Fruit fly (Drosophila melanogaster) whole organism, embryonic: Measurements from ENCODE around the gene CG42393.
A peak's percentile ranks its signal among the peaks of the same experiment; 100 is the strongest.

Experiments
- Awh ChIP-seq: fragments of 200-800 bp; sonication (Bioruptor generic); IDR thresholded peaks from 2 replicates; pipeline ENCODE4, ENCODE4 v1.3.6; 2022; ENCODE audit warnings: missing biosample characterization, missing genetic modification characterization
- BtbVII ChIP-seq: fragments of 200-800 bp; sonication (Bioruptor generic); optimal IDR thresholded peaks from 3 replicates; lab custom pipeline; 2017; ENCODE audit warnings: missing biosample characterization, mild to moderate bottlenecking, missing genetic modification characterization
- Bteb2 ChIP-seq: fragments of 200-800 bp; sonication (Bioruptor generic); optimal IDR thresholded peaks from 2 replicates; lab custom pipeline; 2016; ENCODE audit warnings: missing biosample characterization, missing genetic modification characterization
- CG12769 ChIP-seq: fragments of 200-800 bp; sonication (Bioruptor generic); optimal IDR thresholded peaks from 2 replicates; lab custom pipeline; 2019; ENCODE audit warnings: missing biosample characterization, mild to moderate bottlenecking, missing genetic modification characterization, moderate library complexity
- CG13894 ChIP-seq: fragments of 200-800 bp; sonication (Bioruptor generic); optimal IDR thresholded peaks from 3 replicates; lab custom pipeline; 2018; ENCODE audit warnings: missing biosample characterization, mild to moderate bottlenecking, missing genetic modification characterization, moderate library complexity
- CG17359 ChIP-seq: fragments of 200-800 bp; sonication (Bioruptor generic); optimal IDR thresholded peaks from 3 replicates; lab custom pipeline; 2018; ENCODE audit warnings: missing biosample characterization, mild to moderate bottlenecking, missing genetic modification characterization, moderate library complexity
- CG17802 ChIP-seq: fragments of 200-800 bp; sonication (Bioruptor generic); optimal IDR thresholded peaks from 2 replicates; lab custom pipeline; 2018; ENCODE audit warnings: missing biosample characterization, mild to moderate bottlenecking, missing genetic modification characterization, moderate library complexity
- CG30431 ChIP-seq: fragments of 200-800 bp; sonication (Bioruptor generic); optimal IDR thresholded peaks from 2 replicates; lab custom pipeline; 2017; ENCODE audit warnings: missing biosample characterization, missing genetic modification characterization
- CG31441 ChIP-seq: fragments of 200-800 bp; sonication (Bioruptor generic); IDR thresholded peaks from 2 replicates; pipeline ENCODE4 v1.3.6; 2022; ENCODE audit warnings: missing biosample characterization, missing genetic modification characterization
- CG34224 ChIP-seq: fragments of 200-800 bp; sonication (Bioruptor generic); IDR thresholded peaks from 3 replicates; pipeline ENCODE4 v1.3.6; 2022; ENCODE audit warnings: missing biosample characterization, missing genetic modification characterization; ENCODE audit not compliant: partially characterized antibody
- CG4820 ChIP-seq: fragments of 200-800 bp; sonication (Bioruptor generic); optimal IDR thresholded peaks from 3 replicates; lab custom pipeline; 2016; ENCODE audit warnings: missing biosample characterization, missing genetic modification characterization
- CG6654 ChIP-seq: fragments of 200-800 bp; sonication (Bioruptor generic); optimal IDR thresholded peaks from 2 replicates; lab custom pipeline; 2017; ENCODE audit warnings: missing biosample characterization, mild to moderate bottlenecking, missing genetic modification characterization
- CG6683 ChIP-seq: fragments of 200-800 bp; sonication (Bioruptor generic); optimal IDR thresholded peaks from 2 replicates; lab custom pipeline; 2017; ENCODE audit warnings: missing biosample characterization, mild to moderate bottlenecking, missing genetic modification characterization, missing genetic modification reagents
- CG8281 ChIP-seq: fragments of 200-800 bp; sonication (Bioruptor generic); optimal IDR thresholded peaks from 2 replicates; lab custom pipeline; 2018; ENCODE audit warnings: missing biosample characterization, mild to moderate bottlenecking, missing genetic modification characterization, moderate library complexity
- CG8478 ChIP-seq: fragments of >200 bp; optimal IDR thresholded peaks from 2 replicates; lab custom pipeline; 2018
- CG9609 ChIP-seq: fragments of 200-800 bp; sonication (Bioruptor generic); optimal IDR thresholded peaks from 3 replicates; lab custom pipeline; 2016; ENCODE audit warnings: missing biosample characterization, missing genetic modification characterization
- CTCF ChIP-seq: fragments of 200-800 bp; sonication (Bioruptor generic); optimal IDR thresholded peaks from 2 replicates; lab custom pipeline; 2017; ENCODE audit warnings: missing biosample characterization, mild to moderate bottlenecking, missing genetic modification characterization, moderate library complexity
- Gsc ChIP-seq: fragments of 200-800 bp; sonication (Bioruptor generic); IDR thresholded peaks from 2 replicates; pipeline ENCODE4 v1.3.6; 2022; ENCODE audit warnings: missing biosample characterization, missing genetic modification characterization
- HLH54F ChIP-seq: fragments of 200-800 bp; sonication (Bioruptor generic); optimal IDR thresholded peaks from 3 replicates; lab custom pipeline; 2016; ENCODE audit warnings: missing biosample characterization, missing genetic modification characterization
- Hand ChIP-seq: fragments of 200-800 bp; sonication (Bioruptor generic); optimal IDR thresholded peaks from 2 replicates; lab custom pipeline; 2017; ENCODE audit warnings: mild to moderate bottlenecking, missing biosample characterization, missing genetic modification reagents, missing genetic modification characterization
- Hey ChIP-seq: fragments of 200-800 bp; sonication (Bioruptor generic); optimal IDR thresholded peaks from 3 replicates; lab custom pipeline; 2018; ENCODE audit warnings: missing biosample characterization, mild to moderate bottlenecking, missing genetic modification characterization
- HmgD ChIP-seq: fragments of 200-800 bp; sonication (Bioruptor generic); optimal IDR thresholded peaks from 3 replicates; lab custom pipeline; 2016; ENCODE audit warnings: missing biosample characterization, missing genetic modification characterization
- Lhr ChIP-seq: fragments of 200-800 bp; sonication (Bioruptor generic); optimal IDR thresholded peaks from 3 replicates; lab custom pipeline; 2017; ENCODE audit warnings: mild to moderate bottlenecking, missing biosample characterization, missing genetic modification reagents, missing genetic modification characterization
- Opbp ChIP-seq: fragments of 200-800 bp; sonication (Bioruptor generic); IDR thresholded peaks from 3 replicates; pipeline ENCODE4 v1.3.6; 2022; ENCODE audit warnings: missing biosample characterization, missing genetic modification characterization; ENCODE audit not compliant: partially characterized antibody
- PHDP ChIP-seq: fragments of 200-800 bp; sonication (Bioruptor generic); optimal IDR thresholded peaks from 3 replicates; lab custom pipeline; 2018; ENCODE audit warnings: missing biosample characterization, mild to moderate bottlenecking, missing genetic modification characterization, moderate library complexity
- Poxn ChIP-seq: fragments of 200-800 bp; sonication (Bioruptor generic); IDR thresholded peaks from 2 replicates; pipeline ENCODE4 v1.3.6; 2022; ENCODE audit warnings: missing biosample characterization, missing genetic modification characterization
- Sry-β ChIP-seq: fragments of 200-800 bp; sonication (Bioruptor generic); optimal IDR thresholded peaks from 2 replicates; lab custom pipeline; 2018; ENCODE audit warnings: missing biosample characterization, mild to moderate bottlenecking, missing genetic modification characterization, moderate library complexity
- ac ChIP-seq: fragments of 200-800 bp; sonication (Bioruptor generic); optimal IDR thresholded peaks from 3 replicates; lab custom pipeline; 2017; ENCODE audit warnings: missing biosample characterization, mild to moderate bottlenecking, missing genetic modification characterization
- amos ChIP-seq: fragments of 200-800 bp; sonication (Bioruptor generic); IDR thresholded peaks from 2 replicates; pipeline ENCODE4 v1.3.6; 2022; ENCODE audit warnings: missing biosample characterization, missing genetic modification characterization; ENCODE audit not compliant: partially characterized antibody
- ap ChIP-seq: fragments of 200-800 bp; sonication (Bioruptor generic); IDR thresholded peaks from 2 replicates; pipeline ENCODE4 v1.3.6; 2022; ENCODE audit warnings: missing biosample characterization, missing genetic modification characterization
- ash1 ChIP-seq: fragments of 200-800 bp; sonication (Bioruptor generic); optimal IDR thresholded peaks from 2 replicates; lab custom pipeline; 2018; ENCODE audit warnings: missing biosample characterization, mild to moderate bottlenecking, missing genetic modification characterization
- ato ChIP-seq: fragments of 200-800 bp; sonication (Bioruptor generic); IDR thresholded peaks from 2 replicates; pipeline ENCODE4 v1.3.6; 2022; ENCODE audit warnings: missing biosample characterization, missing genetic modification characterization; ENCODE audit not compliant: partially characterized antibody
- bsh ChIP-seq, 2 experiments: fragments of 200-800 bp; sonication (Bioruptor generic); optimal IDR thresholded peaks; 2 replicates each; lab custom pipeline; 2017 to 2018; ENCODE audit warnings: mild to moderate bottlenecking in 2 of 2, missing biosample characterization in 2 of 2, missing genetic modification characterization in 2 of 2, moderate library complexity in 1 of 2
- danr ChIP-seq: fragments of 200-800 bp; sonication (Bioruptor generic); IDR thresholded peaks from 2 replicates; pipeline ENCODE4 v1.3.6; 2022; ENCODE audit warnings: missing biosample characterization, missing genetic modification characterization
- esg ChIP-seq: fragments of 200-800 bp; sonication (Bioruptor generic); conservative IDR thresholded peaks from 2 replicates; pipeline ENCODE4 v1.3.6; 2022; ENCODE audit warnings: missing biosample characterization, missing genetic modification characterization
- ewg ChIP-seq: fragments of 200-800 bp; sonication (Bioruptor generic); optimal IDR thresholded peaks from 3 replicates; lab custom pipeline; 2017; ENCODE audit warnings: mild to moderate bottlenecking, missing biosample characterization, missing genetic modification reagents, missing genetic modification characterization
- gcm2 ChIP-seq: fragments of 200-800 bp; sonication (Bioruptor generic); optimal IDR thresholded peaks from 2 replicates; lab custom pipeline; 2016; ENCODE audit warnings: missing biosample characterization, missing genetic modification characterization
- mld ChIP-seq: fragments of 200-800 bp; sonication (Bioruptor generic); IDR thresholded peaks from 3 replicates; pipeline ENCODE4 v1.3.6; 2022; ENCODE audit warnings: missing biosample characterization, missing genetic modification characterization; ENCODE audit not compliant: partially characterized antibody
- nau ChIP-seq: fragments of 200-800 bp; sonication (Bioruptor generic); optimal IDR thresholded peaks from 3 replicates; lab custom pipeline; 2017; ENCODE audit warnings: missing biosample characterization, mild to moderate bottlenecking, missing genetic modification characterization, missing genetic modification reagents
- oc ChIP-seq: fragments of 200-800 bp; sonication (Bioruptor generic); optimal IDR thresholded peaks from 2 replicates; lab custom pipeline; 2018; ENCODE audit warnings: missing biosample characterization, mild to moderate bottlenecking, missing genetic modification characterization, moderate library complexity
- peb ChIP-seq: fragments of 200-800 bp; sonication (Bioruptor generic); IDR thresholded peaks from 2 replicates; pipeline ENCODE4 v1.3.6; 2022; ENCODE audit warnings: missing biosample characterization, missing genetic modification characterization
- pum ChIP-seq: fragments of 200-800 bp; sonication (Bioruptor generic); optimal IDR thresholded peaks from 2 replicates; lab custom pipeline; 2016; ENCODE audit warnings: missing biosample characterization, missing genetic modification characterization
- row ChIP-seq: fragments of 200-800 bp; sonication (Bioruptor generic); IDR thresholded peaks from 3 replicates; pipeline ENCODE4 v1.3.6; 2022; ENCODE audit warnings: missing biosample characterization, missing genetic modification characterization
- sd ChIP-seq: fragments of 200-800 bp; sonication (Bioruptor generic); optimal IDR thresholded peaks from 3 replicates; lab custom pipeline; 2018; ENCODE audit warnings: missing biosample characterization, mild to moderate bottlenecking, missing genetic modification characterization, moderate library complexity
- seq ChIP-seq: fragments of 200-800 bp; sonication (Bioruptor generic); IDR thresholded peaks from 2 replicates; pipeline ENCODE4 v1.3.6; 2022; ENCODE audit warnings: missing biosample characterization, missing genetic modification characterization
- sima ChIP-seq: fragments of 200-800 bp; sonication (Bioruptor generic); optimal IDR thresholded peaks from 2 replicates; lab custom pipeline; 2016; ENCODE audit warnings: missing biosample characterization, missing genetic modification characterization
- sob ChIP-seq: fragments of 200-800 bp; sonication (Bioruptor generic); IDR thresholded peaks from 2 replicates; pipeline ENCODE4 v1.3.6; 2022; ENCODE audit warnings: missing biosample characterization, missing genetic modification characterization
- twi ChIP-seq: fragments of 200-800 bp; optimal IDR thresholded peaks from 2 replicates; lab custom pipeline; 2019; ENCODE audit warnings: missing biosample characterization, mild to moderate bottlenecking, missing genetic modification characterization, moderate library complexity
- wor ChIP-seq: fragments of 200-800 bp; sonication (Bioruptor generic); IDR thresholded peaks from 2 replicates; pipeline ENCODE4 v1.3.6; 2022; ENCODE audit warnings: missing biosample characterization, missing genetic modification characterization

CG42393 gene

DNA sequence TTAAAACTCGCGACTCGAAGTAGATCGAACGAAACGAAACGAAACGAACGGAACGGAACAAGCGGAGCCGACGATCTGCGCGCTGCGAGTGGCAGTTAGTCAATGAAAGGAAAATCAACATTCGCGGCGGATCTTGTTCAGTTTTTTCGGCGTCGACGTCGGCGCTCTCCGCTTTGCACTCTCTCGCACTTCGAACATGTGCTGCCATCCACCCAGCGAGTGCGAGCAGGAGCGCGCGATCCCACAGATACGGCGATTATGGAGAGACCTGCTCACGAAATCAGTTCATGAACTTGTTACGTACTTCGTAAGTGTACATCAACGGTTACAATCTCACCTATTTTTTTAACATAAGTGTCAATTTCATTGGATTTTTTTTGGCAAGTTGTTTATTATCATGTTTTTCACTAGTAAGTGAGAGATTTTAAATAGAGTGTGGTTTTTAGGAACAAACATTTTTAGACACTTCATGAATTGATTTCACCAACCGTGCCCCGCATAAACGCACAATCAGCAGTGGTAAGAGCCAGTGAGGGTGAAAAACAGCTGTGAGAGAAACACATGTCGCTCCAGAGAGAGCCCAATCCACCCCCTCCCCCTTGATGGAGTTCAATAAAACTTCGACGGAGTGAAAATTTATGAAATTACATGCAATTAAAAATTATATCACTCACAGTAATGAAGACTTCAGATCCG lies 43.0 kb upstream of the CG42393 start (continued):
- TF ChIP-seq CG8281 (tag; lab: Kevin White, UChicago) = peak; percentile 80
- peak; percentile 96 for TF ChIP-seq CG31441 (GFP tag; lab: Robert Waterston, UW)
- TF ChIP-seq CG9609 (GFP tag; lab: Kevin White, UChicago) = peak; percentile 91
- TF ChIP-seq Opbp (GFP tag; lab: Robert Waterston, UW) = peak; percentile 63; the same call in 2 of the 3 replicates
- peak; percentile 76 for TF ChIP-seq Awh (GFP tag; lab: Robert Waterston, UW)
- peak; percentile 92 for TF ChIP-seq CG17359 (tag; lab: Kevin White, UChicago)
- TF ChIP-seq CG34224 (GFP tag; lab: Robert Waterston, UW) = peak; percentile 20; the same call in 1 of the 3 replicates
- TF ChIP-seq mld (GFP tag; lab: Robert Waterston, UW) = no peak
- TF ChIP-seq Hand (GFP tag; lab: Kevin White, UChicago) = peak; percentile 93
- TF ChIP-seq CG8478 (lab: Kevin White, UChicago) = no peak
- peak; percentile 64 for TF ChIP-seq CG17802 (tag; lab: Kevin White, UChicago)
- peak; percentile 91 for TF ChIP-seq ac (GFP tag; lab: Kevin White, UChicago)
- peak; percentile 68 for TF ChIP-seq Hey (tag; lab: Kevin White, UChicago)
- peak; percentile 75 for TF ChIP-seq peb (GFP tag; lab: Robert Waterston, UW)
- peak; percentile 60 for TF ChIP-seq sima (GFP tag; lab: Kevin White, UChicago)
- TF ChIP-seq pum = peak; percentile 89
- peak; percentile 51 for TF ChIP-seq CTCF (GFP tag; lab: Kevin White, UChicago)
- peak; percentile 91 for TF ChIP-seq HLH54F (GFP tag; lab: Kevin White, UChicago)
- TF ChIP-seq CG6683 = peak; percentile 88
- TF ChIP-seq sd = peak; percentile 29
- TF ChIP-seq twi (tag; lab: Kevin White, UChicago) = peak; percentile 95
- peak; percentile 71 for TF ChIP-seq ap
- peak; percentile 86 for TF ChIP-seq danr (GFP tag; lab: Robert Waterston, UW)
- TF ChIP-seq CG13894 (tag; lab: Kevin White, UChicago) = peak; percentile 91
- TF ChIP-seq sob (GFP tag; lab: Robert Waterston, UW) = peak; percentile 86
- TF ChIP-seq Sry-β (GFP tag; lab: Kevin White, UChicago) = peak; percentile 41
- TF ChIP-seq ewg (GFP tag; lab: Kevin White, UChicago) = peak; percentile 81
- TF ChIP-seq Bteb2 (GFP tag; lab: Kevin White, UChicago) = peak; percentile 92
- peak; percentile 78 for TF ChIP-seq wor (GFP tag; lab: Robert Waterston, UW)
- peak; percentile 91 for TF ChIP-seq CG12769 (tag; lab: Kevin White, UChicago)
- peak; percentile 73 for TF ChIP-seq gcm2 (GFP tag; lab: Kevin White, UChicago)
- TF ChIP-seq HmgD (GFP tag; lab: Kevin White, UChicago) = peak; percentile 92
- peak; percentile 95 for TF ChIP-seq nau (GFP tag; lab: Kevin White, UChicago)
- no peak for TF ChIP-seq ash1 (GFP tag; lab: Kevin White, UChicago)
- TF ChIP-seq CG4820 (GFP tag; lab: Kevin White, UChicago) = peak; percentile 100
- TF ChIP-seq amos (GFP tag; lab: Robert Waterston, UW) = peak; percentile 54; the same call in 1 of the 2 replicates
- TF ChIP-seq oc (tag; lab: Kevin White, UChicago) = peak; percentile 89
- peak; percentile 96 for TF ChIP-seq PHDP (tag; lab: Kevin White, UChicago)
- peak; percentile 79 for TF ChIP-seq CG6654 (GFP tag; lab: Kevin White, UChicago)
- peak; percentile 92 for TF ChIP-seq seq (GFP tag; lab: Robert Waterston, UW)
- TF ChIP-seq ato (GFP tag; lab: Robert Waterston, UW) = 0 out of 2 replicates have a peak, but pooled peaks have one; percentile 31
- TF ChIP-seq row (GFP tag; lab: Robert Waterston, UW) = peak; percentile 98
- 0 out of 2 replicates have a peak, but pooled peaks have one; percentile 21 for TF ChIP-seq Poxn (GFP tag; lab: Robert Waterston, UW)
- peak; percentile 90 to 94 for TF ChIP-seq bsh (GFP tag; optimal IDR thresholded peaks at IDR 0.05; lab: Kevin White, UChicago)
- no peak; the same call in 1 of the 2 replicates for TF ChIP-seq Gsc (GFP tag; lab: Robert Waterston, UW)
- TF ChIP-seq esg (GFP tag; lab: Robert Waterston, UW) = peak; percentile 88
- TF ChIP-seq CG30431 (GFP tag; lab: Kevin White, UChicago) = peak; percentile 72
- peak; percentile 82 for TF ChIP-seq Lhr (GFP tag; lab: Kevin White, UChicago)
- TF ChIP-seq BtbVII = peak; percentile 96
